Worm (Caenorhabditis elegans) whole organism, early embryonic: ENCODE measurements around the gene K08B12.1.

Experiments used
- B0310.2 ChIP-seq: sonication (generic microtip); optimal IDR thresholded peaks from 2 replicates; lab custom pipeline; 2016; ENCODE audit warnings: mild to moderate bottlenecking, missing genetic modification characterization, missing compliant biosample characterization
- F13C5.2 ChIP-seq: sonication (generic microtip); optimal IDR thresholded peaks from 2 replicates; lab custom pipeline; 2017; ENCODE audit warnings: mild to moderate bottlenecking, missing genetic modification characterization, inconsistent platforms, missing compliant biosample characterization
- aly-1 ChIP-seq: sonication (generic microtip); optimal IDR thresholded peaks from 2 replicates; lab custom pipeline; 2016; ENCODE audit warnings: missing genetic modification characterization, missing compliant biosample characterization
- ama-1 ChIP-seq: fragments of 150-350 bp; optimal IDR thresholded peaks from 2 replicates; lab custom pipeline; 2014
- ceh-13 ChIP-seq: fragments of 200-800 bp; sonication (Bioruptor generic); optimal IDR thresholded peaks from 2 replicates; lab custom pipeline; 2018; ENCODE audit warnings: mild to moderate bottlenecking, missing genetic modification characterization, missing compliant biosample characterization
- ceh-36 ChIP-seq: sonication (generic microtip); optimal IDR thresholded peaks from 2 replicates; lab custom pipeline; 2016; ENCODE audit warnings: missing genetic modification characterization, inconsistent platforms, missing compliant biosample characterization
- ets-7 ChIP-seq: sonication (generic microtip); optimal IDR thresholded peaks from 2 replicates; lab custom pipeline; 2016; ENCODE audit warnings: missing genotype, missing genetic modification characterization, missing compliant biosample characterization
- flt-1 ChIP-seq: fragments of 200-800 bp; sonication (Bioruptor generic); IDR thresholded peaks from 2 replicates; pipeline ENCODE4 v1.3.6; 2022; ENCODE audit warnings: missing genetic modification characterization, missing compliant biosample characterization
- hmbx-1 ChIP-seq: sonication (generic microtip); optimal IDR thresholded peaks from 2 replicates; lab custom pipeline; 2016; ENCODE audit warnings: mild to moderate bottlenecking, missing genetic modification characterization, missing compliant biosample characterization
- hmg-4 ChIP-seq: fragments of 200-800 bp; sonication (Bioruptor generic); optimal IDR thresholded peaks from 2 replicates; lab custom pipeline; 2018; ENCODE audit warnings: mild to moderate bottlenecking, missing genetic modification characterization, missing compliant biosample characterization
- hnd-1 ChIP-seq: sonication (generic microtip); optimal IDR thresholded peaks from 2 replicates; lab custom pipeline; 2016; ENCODE audit warnings: missing genetic modification characterization, missing compliant biosample characterization
- pes-1 ChIP-seq: fragments of 200-800 bp; sonication (Bioruptor generic); IDR thresholded peaks from 2 replicates; pipeline ENCODE4 v1.3.6; 2022; ENCODE audit warnings: missing genetic modification reagents, missing genetic modification characterization, missing compliant biosample characterization
- scrt-1 ChIP-seq: fragments of 200-800 bp; sonication (Bioruptor generic); IDR thresholded peaks from 2 replicates; pipeline ENCODE4 v1.3.6; 2022; ENCODE audit warnings: missing genetic modification characterization, missing compliant biosample characterization
- sea-1 ChIP-seq: fragments of 200-800 bp; sonication (Bioruptor generic); conservative IDR thresholded peaks from 2 replicates; pipeline ENCODE4 v1.3.6; 2022; ENCODE audit warnings: missing genetic modification characterization, missing compliant biosample characterization
- tbx-11 ChIP-seq: fragments of 200-800 bp; sonication (Bioruptor generic); IDR thresholded peaks from 2 replicates; pipeline ENCODE4 v1.3.6; 2022; ENCODE audit warnings: missing genetic modification characterization, missing compliant biosample characterization
- tbx-37 ChIP-seq: fragments of 200-800 bp; sonication (Bioruptor generic); conservative IDR thresholded peaks from 2 replicates; pipeline ENCODE4 v1.3.6; 2022; ENCODE audit warnings: missing genetic modification reagents, missing genetic modification characterization, missing compliant biosample characterization
- tra-4 ChIP-seq: sonication (generic microtip); optimal IDR thresholded peaks from 2 replicates; lab custom pipeline; 2017; ENCODE audit warnings: missing genetic modification characterization, missing compliant biosample characterization

The K08B12.1 gene

DNA sequence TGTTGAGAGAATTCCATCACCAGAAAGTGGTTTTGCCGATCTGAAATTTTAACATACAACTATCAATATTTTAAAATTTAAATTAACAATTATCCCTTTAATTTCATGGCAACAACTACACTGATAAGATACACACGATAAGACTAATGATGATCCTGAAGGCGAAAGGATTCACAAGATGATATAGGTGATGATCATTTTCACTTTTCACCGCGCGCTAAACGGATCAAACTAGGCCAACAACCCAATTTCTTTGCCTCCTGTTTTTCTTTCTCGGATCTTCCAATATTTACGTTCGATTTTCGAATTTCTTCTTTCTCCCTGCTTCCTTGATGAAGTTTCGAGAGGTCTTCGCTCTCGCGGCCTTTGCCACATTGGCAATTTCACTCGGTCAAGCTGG is at the start of gene K08B12.1:
Gene K08B12.1 (plus strand): TSS at position 229 of the 400 bp plus-strand sequence.
- TF ChIP-seq flt-1 (GFP tag; lab: Robert Waterston, UW) (no peak), hnd-1 (tag; lab: Kevin White, UChicago) (no peak), ama-1 (no peak), ceh-13 (GFP tag; lab: Kevin White, UChicago) (no peak), sea-1 (GFP tag; lab: Robert Waterston, UW) (no peak), scrt-1 (GFP tag; lab: Robert Waterston, UW) (no peak), B0310.2 (tag; lab: Kevin White, UChicago) (no peak), F13C5.2 (tag; lab: Kevin White, UChicago) (no peak), hmbx-1 (tag; lab: Kevin White, UChicago) (no peak), tbx-37 (no peak), aly-1 (tag; lab: Kevin White, UChicago) (no peak), hmg-4 (GFP tag; lab: Kevin White, UChicago) (no peak), pes-1 (no peak), ets-7 (tag; lab: Kevin White, UChicago) (no peak), tbx-11 (no peak), ceh-36 (no peak)

DNA sequence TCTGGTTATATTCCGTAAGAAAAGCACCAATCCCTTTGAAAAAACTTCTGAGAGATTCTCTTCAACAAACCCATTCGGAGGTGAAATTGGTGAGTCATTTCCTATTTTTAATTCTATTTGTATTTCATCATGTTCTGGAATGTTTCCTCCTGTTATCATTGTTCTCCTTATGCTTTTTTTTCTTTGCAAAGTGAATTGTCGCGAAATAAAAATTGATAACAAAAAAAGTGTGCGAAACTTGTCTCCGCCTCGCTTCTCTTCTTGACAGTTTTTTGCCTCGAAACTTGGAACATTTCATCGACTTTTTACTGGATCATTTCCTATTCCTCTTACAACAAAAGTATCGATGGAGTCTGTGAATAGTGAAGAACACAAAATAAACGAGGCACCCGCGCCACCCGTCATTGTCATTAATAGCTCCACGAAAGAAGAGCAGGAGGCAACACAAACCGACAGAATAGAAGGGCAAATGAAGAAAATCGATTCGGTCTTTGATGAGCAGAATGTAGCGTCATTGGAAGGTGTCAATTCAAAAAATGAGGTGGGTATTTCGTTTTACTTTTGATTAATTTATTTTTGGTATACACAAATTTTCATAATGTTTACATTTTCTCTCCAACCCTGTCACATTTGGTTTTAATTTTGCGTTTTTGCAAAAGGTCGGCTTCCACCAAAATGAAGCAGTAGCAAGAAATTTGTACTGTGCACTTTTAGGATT is 49.1 kb upstream of the K08B12.1 start:
- TF ChIP-seq tra-4 (tag; lab: Kevin White, UChicago) (no peak), scrt-1 (GFP tag; lab: Robert Waterston, UW) (no peak), pes-1 (no peak), F13C5.2 (tag; lab: Kevin White, UChicago) (no peak), ama-1 (no peak), aly-1 (tag; lab: Kevin White, UChicago) (no peak), ceh-36 (no peak), sea-1 (GFP tag; lab: Robert Waterston, UW) (no peak), tbx-11 (no peak), ceh-13 (GFP tag; lab: Kevin White, UChicago) (no peak), flt-1 (GFP tag; lab: Robert Waterston, UW) (no peak), hnd-1 (tag; lab: Kevin White, UChicago) (no peak), ets-7 (tag; lab: Kevin White, UChicago) (no peak)

DNA sequence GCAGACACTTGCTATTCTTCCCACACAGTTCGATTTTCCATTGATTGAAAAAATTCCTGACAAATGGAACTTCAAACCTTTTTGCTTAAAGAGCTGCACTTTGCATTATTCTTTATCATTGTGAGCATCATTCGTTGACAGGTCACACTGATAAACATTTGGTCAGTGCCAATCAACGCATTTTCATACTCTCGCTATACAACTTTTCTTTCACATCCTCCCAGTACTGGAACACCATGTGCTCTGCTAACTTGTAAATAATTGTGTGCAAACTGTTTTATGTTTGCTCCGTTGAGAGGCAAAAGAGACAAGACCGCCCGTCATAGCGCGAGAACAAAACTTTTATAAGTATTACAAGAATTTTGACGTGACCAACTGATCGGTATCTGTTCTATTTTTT is 47.7 kb upstream of the K08B12.1 start:
- TF ChIP-seq ceh-36 (no peak), B0310.2 (tag; lab: Kevin White, UChicago) (no peak), pes-1 (no peak), tra-4 (tag; lab: Kevin White, UChicago) (no peak), aly-1 (tag; lab: Kevin White, UChicago) (no peak), sea-1 (GFP tag; lab: Robert Waterston, UW) (no peak), ets-7 (tag; lab: Kevin White, UChicago) (no peak), tbx-11 (no peak), hmbx-1 (tag; lab: Kevin White, UChicago) (no peak)

DNA sequence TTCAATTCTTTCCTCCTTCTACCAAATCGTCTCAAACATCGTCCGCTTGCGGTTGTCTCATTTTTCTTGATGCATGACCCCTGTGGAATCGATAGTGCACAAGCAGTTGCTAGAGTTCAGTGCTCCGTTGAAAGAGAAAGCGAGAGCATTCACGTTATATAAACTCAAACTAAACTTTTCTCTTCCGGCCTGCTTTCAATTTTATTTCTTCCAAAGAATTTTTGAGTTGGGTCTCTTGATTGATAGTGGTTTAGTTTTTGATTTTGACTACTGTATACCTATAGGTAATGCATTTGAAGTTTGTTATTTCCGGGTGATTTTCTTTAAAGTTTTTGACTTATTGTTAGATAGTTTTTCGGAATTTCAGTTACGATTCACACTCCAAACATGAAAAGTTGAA is 46.6 kb upstream of the K08B12.1 start:
- no peak for TF ChIP-seq ceh-36
- TF ChIP-seq F13C5.2 (tag; lab: Kevin White, UChicago) = no peak
- TF ChIP-seq ets-7 (tag; lab: Kevin White, UChicago) = no peak
- TF ChIP-seq aly-1 (tag; lab: Kevin White, UChicago) = no peak

DNA sequence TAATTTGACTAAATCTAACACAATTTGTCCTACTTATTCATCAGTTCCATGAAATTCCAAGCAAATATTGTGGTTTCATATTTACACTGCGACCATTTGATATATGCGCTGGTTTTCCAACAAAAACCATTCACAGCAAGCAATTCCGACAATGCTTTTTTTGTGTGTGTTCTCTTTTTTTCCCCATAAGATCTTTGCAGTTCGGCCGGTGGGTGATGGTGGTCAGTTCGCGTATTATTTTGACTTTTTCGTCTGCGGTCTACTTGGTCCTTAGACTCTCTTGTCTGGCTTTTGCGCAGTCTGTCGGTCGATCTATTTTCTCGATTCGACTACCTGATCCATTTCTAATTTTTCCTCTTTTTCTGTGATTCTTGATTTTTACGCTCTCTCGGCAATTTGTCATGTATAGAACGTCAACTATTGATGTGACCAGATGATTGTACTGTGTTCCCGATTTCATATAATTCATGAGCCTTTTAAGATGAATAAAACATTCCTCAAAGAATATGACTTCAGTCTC is 45.9 kb upstream of the K08B12.1 start:
- TF ChIP-seq flt-1 (GFP tag; lab: Robert Waterston, UW) = no peak
- TF ChIP-seq tra-4 (tag; lab: Kevin White, UChicago) = no peak
- no peak for TF ChIP-seq ets-7 (tag; lab: Kevin White, UChicago)
- TF ChIP-seq scrt-1 (GFP tag; lab: Robert Waterston, UW) = no peak
- no peak for TF ChIP-seq pes-1
- no peak for TF ChIP-seq ceh-36
- no peak for TF ChIP-seq ama-1
- TF ChIP-seq tbx-37 = no peak
- TF ChIP-seq sea-1 (GFP tag; lab: Robert Waterston, UW) = no peak
- TF ChIP-seq aly-1 (tag; lab: Kevin White, UChicago) = no peak
- no peak for TF ChIP-seq hmbx-1 (tag; lab: Kevin White, UChicago)
- no peak for TF ChIP-seq hnd-1 (tag; lab: Kevin White, UChicago)
- TF ChIP-seq F13C5.2 (tag; lab: Kevin White, UChicago) = no peak
- no peak for TF ChIP-seq B0310.2 (tag; lab: Kevin White, UChicago)
- no peak for TF ChIP-seq tbx-11
- no peak for TF ChIP-seq ceh-13 (GFP tag; lab: Kevin White, UChicago)

DNA sequence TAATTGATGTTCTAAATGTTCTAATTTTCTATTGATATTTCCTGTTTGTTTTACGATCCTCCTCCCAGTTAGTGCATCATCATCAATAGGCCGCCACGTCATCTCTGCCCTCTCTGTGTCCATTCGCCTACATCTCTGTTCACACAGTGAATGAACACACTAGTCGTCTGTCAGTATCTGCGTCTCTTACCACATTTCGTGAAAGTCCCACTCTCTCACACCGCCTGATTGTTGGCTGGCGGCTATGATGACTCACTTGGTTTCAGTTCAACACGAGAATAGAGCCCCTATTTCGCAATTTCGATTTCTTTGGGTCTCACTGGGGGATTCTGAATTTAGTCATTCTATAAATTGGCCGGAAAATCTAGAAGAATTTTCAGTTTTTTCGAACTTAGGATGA is 45.3 kb upstream of the K08B12.1 start:
- TF ChIP-seq sea-1 (GFP tag; lab: Robert Waterston, UW) = 0 out of 2 replicates have a peak, but pooled peaks have one; percentile 44
- no peak for TF ChIP-seq aly-1 (tag; lab: Kevin White, UChicago)
- no peak for TF ChIP-seq pes-1
- no peak for TF ChIP-seq ama-1

DNA sequence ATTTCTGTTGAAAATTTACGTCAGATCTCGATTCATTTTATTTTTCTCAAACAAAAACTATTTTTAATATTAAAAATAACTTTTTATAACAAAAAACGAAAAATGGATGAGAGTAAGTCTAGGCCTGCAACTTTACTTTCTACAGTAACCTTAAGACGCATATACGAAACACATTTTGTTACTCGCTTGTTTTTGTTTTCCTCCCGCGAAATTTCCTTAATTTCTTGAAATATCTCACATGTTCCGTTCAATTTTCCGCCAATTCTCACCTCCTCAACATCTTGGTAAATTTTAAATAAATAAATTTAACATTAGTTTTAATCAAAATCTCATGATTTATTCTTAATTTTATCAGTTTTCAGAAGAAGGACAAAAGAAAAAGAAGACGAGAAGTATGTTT is 44.7 kb upstream of the K08B12.1 start:
- no peak for TF ChIP-seq tra-4 (tag; lab: Kevin White, UChicago)
- TF ChIP-seq aly-1 (tag; lab: Kevin White, UChicago) = no peak
- no peak for TF ChIP-seq B0310.2 (tag; lab: Kevin White, UChicago)
- no peak for TF ChIP-seq scrt-1 (GFP tag; lab: Robert Waterston, UW)

DNA sequence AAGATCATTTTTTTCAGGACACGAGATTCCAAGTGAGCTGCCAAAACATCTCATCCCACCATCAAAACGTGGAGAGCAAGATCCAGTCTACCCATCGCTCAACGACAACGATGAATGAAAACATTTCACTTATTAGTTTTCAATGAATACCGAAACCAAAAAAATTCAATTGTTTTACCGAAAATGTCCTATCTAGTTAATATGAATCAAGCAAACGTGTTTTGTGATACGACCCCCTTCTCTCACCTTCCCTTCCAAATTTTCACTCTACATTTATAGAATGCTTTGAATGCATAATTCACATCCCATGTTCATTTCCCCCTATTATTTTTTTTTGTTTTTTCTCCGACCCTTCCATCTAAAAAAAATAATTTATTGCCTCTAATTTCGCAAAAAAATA is 42.0 kb upstream of the K08B12.1 start:
- TF ChIP-seq pes-1 = no peak
- TF ChIP-seq aly-1 (tag; lab: Kevin White, UChicago) = no peak
- TF ChIP-seq ama-1 = no peak
- TF ChIP-seq scrt-1 (GFP tag; lab: Robert Waterston, UW) = no peak
- no peak for TF ChIP-seq hmg-4 (GFP tag; lab: Kevin White, UChicago)
- TF ChIP-seq hmbx-1 (tag; lab: Kevin White, UChicago) = no peak
- no peak for TF ChIP-seq tbx-37
- no peak for TF ChIP-seq ceh-13 (GFP tag; lab: Kevin White, UChicago)
- no peak for TF ChIP-seq B0310.2 (tag; lab: Kevin White, UChicago)
- no peak for TF ChIP-seq sea-1 (GFP tag; lab: Robert Waterston, UW)
- TF ChIP-seq ets-7 (tag; lab: Kevin White, UChicago) = no peak
- TF ChIP-seq flt-1 (GFP tag; lab: Robert Waterston, UW) = no peak
- no peak for TF ChIP-seq tra-4 (tag; lab: Kevin White, UChicago)
- no peak for TF ChIP-seq F13C5.2 (tag; lab: Kevin White, UChicago)
- TF ChIP-seq ceh-36 = no peak
- no peak for TF ChIP-seq tbx-11
